Fruit fly (Drosophila melanogaster) whole organism, embryonic: Measurements from ENCODE around the gene CG7483.

Source experiments
- Atf-2 ChIP-seq: fragments of 200-800 bp; sonication (Bioruptor generic); optimal IDR thresholded peaks from 2 replicates; lab custom pipeline; 2016; ENCODE audit warnings: missing biosample characterization, missing genetic modification characterization
- Atf6 ChIP-seq: fragments of 200-800 bp; sonication (Bioruptor generic); IDR thresholded peaks from 2 replicates; pipeline ENCODE4 v1.3.6; 2022; ENCODE audit warnings: missing biosample characterization, missing genetic modification characterization
- Awh ChIP-seq: fragments of 200-800 bp; sonication (Bioruptor generic); IDR thresholded peaks from 2 replicates; pipeline ENCODE4, ENCODE4 v1.3.6; 2022; ENCODE audit warnings: missing biosample characterization, missing genetic modification characterization
- B-H1 ChIP-seq: fragments of 200-800 bp; sonication (Bioruptor generic); IDR thresholded peaks from 3 replicates; pipeline ENCODE4 v1.3.6; 2022; ENCODE audit warnings: missing biosample characterization, missing genetic modification characterization
- CG13287 ChIP-seq: fragments of 200-800 bp; sonication (Bioruptor generic); IDR thresholded peaks from 2 replicates; pipeline ENCODE4 v1.3.6; 2022; ENCODE audit warnings: missing biosample characterization, missing genetic modification characterization; ENCODE audit not compliant: partially characterized antibody
- CG13775 ChIP-seq: fragments of 200-800 bp; sonication (Bioruptor generic); optimal IDR thresholded peaks from 3 replicates; lab custom pipeline; 2017; ENCODE audit warnings: missing biosample characterization, mild to moderate bottlenecking, missing genetic modification characterization
- CG14710 ChIP-seq: fragments of 200-800 bp; sonication (Bioruptor generic); optimal IDR thresholded peaks from 3 replicates; lab custom pipeline; 2019; ENCODE audit warnings: missing biosample characterization, mild to moderate bottlenecking, missing genetic modification characterization, moderate library complexity
- CG15696 ChIP-seq: fragments of 200-800 bp; sonication (Bioruptor generic); optimal IDR thresholded peaks from 2 replicates; lab custom pipeline; 2019; ENCODE audit warnings: missing biosample characterization, mild to moderate bottlenecking, missing genetic modification characterization, moderate library complexity
- CG2120 ChIP-seq: fragments of 200-800 bp; sonication (Bioruptor generic); optimal IDR thresholded peaks from 3 replicates; lab custom pipeline; 2016; ENCODE audit warnings: missing biosample characterization, missing genetic modification characterization
- CG31224 ChIP-seq: fragments of 200-800 bp; sonication (Bioruptor generic); IDR thresholded peaks from 2 replicates; pipeline ENCODE4 v1.3.6; 2022; ENCODE audit warnings: missing biosample characterization, missing genetic modification characterization
- CG31365 ChIP-seq: fragments of 200-800 bp; sonication (Bioruptor generic); optimal IDR thresholded peaks from 2 replicates; lab custom pipeline; 2018; ENCODE audit warnings: missing biosample characterization, mild to moderate bottlenecking, missing genetic modification characterization
- CG3163 ChIP-seq: fragments of 200-800 bp; sonication (Bioruptor generic); optimal IDR thresholded peaks from 3 replicates; lab custom pipeline; 2016; ENCODE audit warnings: missing biosample characterization, missing genetic modification characterization
- CG32767 ChIP-seq: fragments of 200-800 bp; sonication (Bioruptor generic); IDR thresholded peaks from 2 replicates; pipeline ENCODE4 v1.3.6; 2022; ENCODE audit warnings: missing biosample characterization, missing genetic modification characterization
- CG34224 ChIP-seq: fragments of 200-800 bp; sonication (Bioruptor generic); IDR thresholded peaks from 3 replicates; pipeline ENCODE4 v1.3.6; 2022; ENCODE audit warnings: missing biosample characterization, missing genetic modification characterization; ENCODE audit not compliant: partially characterized antibody
- CG42726 ChIP-seq: fragments of 200-800 bp; sonication (Bioruptor generic); IDR thresholded peaks from 2 replicates; pipeline ENCODE4 v1.3.6; 2022; ENCODE audit warnings: missing biosample characterization, missing genetic modification characterization; ENCODE audit not compliant: partially characterized antibody
- CG4730 ChIP-seq: fragments of 200-800 bp; sonication (Bioruptor generic); IDR thresholded peaks from 2 replicates; pipeline ENCODE4 v1.3.6; 2022; ENCODE audit warnings: missing biosample characterization, missing genetic modification characterization
- CG4820 ChIP-seq: fragments of 200-800 bp; sonication (Bioruptor generic); optimal IDR thresholded peaks from 3 replicates; lab custom pipeline; 2016; ENCODE audit warnings: missing biosample characterization, missing genetic modification characterization
- CG6654 ChIP-seq: fragments of 200-800 bp; sonication (Bioruptor generic); optimal IDR thresholded peaks from 2 replicates; lab custom pipeline; 2017; ENCODE audit warnings: missing biosample characterization, mild to moderate bottlenecking, missing genetic modification characterization
- CG6791 ChIP-seq: fragments of 200-800 bp; sonication (Bioruptor generic); IDR thresholded peaks from 3 replicates; pipeline ENCODE4 v1.3.6; 2022; ENCODE audit warnings: missing biosample characterization, missing genetic modification characterization; ENCODE audit not compliant: partially characterized antibody
- CG7357 ChIP-seq: fragments of 200-800 bp; sonication (Bioruptor generic); IDR thresholded peaks from 3 replicates; pipeline ENCODE4 v1.3.6; 2022; ENCODE audit warnings: missing biosample characterization, missing genetic modification characterization
- CG8359 ChIP-seq: fragments of 200-800 bp; sonication (Bioruptor generic); optimal IDR thresholded peaks from 2 replicates; lab custom pipeline; 2017; ENCODE audit warnings: missing biosample characterization, mild to moderate bottlenecking, missing genetic modification characterization, borderline replicate concordance
- D19B ChIP-seq: fragments of 200-800 bp; sonication (Bioruptor generic); optimal IDR thresholded peaks from 2 replicates; lab custom pipeline; 2017; ENCODE audit warnings: missing biosample characterization, mild to moderate bottlenecking, missing genetic modification characterization
- Fer1 ChIP-seq: fragments of 200-800 bp; sonication (Bioruptor generic); optimal IDR thresholded peaks from 2 replicates; lab custom pipeline; 2017; ENCODE audit warnings: missing biosample characterization, mild to moderate bottlenecking, missing genetic modification characterization
- Gug ChIP-seq: fragments of 200-800 bp; sonication (Bioruptor generic); IDR thresholded peaks from 4 replicates; pipeline ENCODE4 v1.3.6; 2022; ENCODE audit warnings: missing biosample characterization, missing genetic modification characterization
- H2.0 ChIP-seq: fragments of 200-800 bp; sonication (Bioruptor generic); IDR thresholded peaks from 2 replicates; pipeline ENCODE4 v1.3.6; 2022; ENCODE audit warnings: missing biosample characterization, missing genetic modification characterization
- HLH54F ChIP-seq: fragments of 200-800 bp; sonication (Bioruptor generic); optimal IDR thresholded peaks from 3 replicates; lab custom pipeline; 2016; ENCODE audit warnings: missing biosample characterization, missing genetic modification characterization
- Hr3 ChIP-seq: fragments of 200-800 bp; sonication (Bioruptor generic); optimal IDR thresholded peaks from 3 replicates; lab custom pipeline; 2016; ENCODE audit warnings: missing biosample characterization, missing genetic modification characterization
- Myb ChIP-seq: fragments of 200-800 bp; sonication (Bioruptor generic); optimal IDR thresholded peaks from 2 replicates; lab custom pipeline; 2016; ENCODE audit warnings: missing biosample characterization, missing genetic modification characterization
- Pdp1 ChIP-seq, 2 experiments: fragments of 200-800 bp; sonication (Bioruptor generic); optimal IDR thresholded peaks; 3 replicates each; lab custom pipeline; 2016; ENCODE audit warnings: missing biosample characterization in 2 of 2, missing genetic modification characterization in 2 of 2, mild to moderate bottlenecking in 1 of 2, moderate library complexity in 1 of 2
- Scr ChIP-seq: fragments of 200-800 bp; sonication (Bioruptor generic); IDR thresholded peaks from 2 replicates; pipeline ENCODE4 v1.3.6; 2022; ENCODE audit warnings: missing biosample characterization, missing genetic modification characterization; ENCODE audit not compliant: partially characterized antibody
- amos ChIP-seq: fragments of 200-800 bp; sonication (Bioruptor generic); IDR thresholded peaks from 2 replicates; pipeline ENCODE4 v1.3.6; 2022; ENCODE audit warnings: missing biosample characterization, missing genetic modification characterization; ENCODE audit not compliant: partially characterized antibody
- aop ChIP-seq: fragments of 200-800 bp; sonication (Bioruptor generic); IDR thresholded peaks from 2 replicates; pipeline ENCODE4 v1.3.6; 2022; ENCODE audit warnings: missing biosample characterization, missing genetic modification characterization
- bbx ChIP-seq: fragments of 200-800 bp; sonication (Bioruptor generic); IDR thresholded peaks from 2 replicates; pipeline ENCODE4 v1.3.6; 2022; ENCODE audit warnings: missing biosample characterization, missing genetic modification characterization; ENCODE audit not compliant: partially characterized antibody
- chif ChIP-seq, 2 experiments: fragments of 200-800 bp; sonication (Bioruptor generic); optimal IDR thresholded peaks; 3 replicates each; lab custom pipeline; 2016; ENCODE audit warnings: missing biosample characterization in 2 of 2, missing genetic modification characterization in 2 of 2
- da ChIP-seq: fragments of 200-800 bp; sonication (Bioruptor generic); optimal IDR thresholded peaks from 2 replicates; lab custom pipeline; 2016; ENCODE audit warnings: missing biosample characterization, missing genetic modification characterization
- dmrt99B ChIP-seq: fragments of 200-800 bp; sonication (Bioruptor generic); optimal IDR thresholded peaks from 2 replicates; lab custom pipeline; 2018; ENCODE audit warnings: missing biosample characterization, mild to moderate bottlenecking, missing genetic modification characterization, moderate library complexity
- gsb ChIP-seq: fragments of 200-800 bp; sonication (Bioruptor generic); IDR thresholded peaks from 2 replicates; pipeline ENCODE4 v1.3.6; 2022; ENCODE audit warnings: missing biosample characterization, missing genetic modification characterization
- gt ChIP-seq: fragments of 200-800 bp; sonication (Bioruptor generic); IDR thresholded peaks from 2 replicates; pipeline ENCODE4 v1.3.6; 2022; ENCODE audit warnings: missing biosample characterization, missing genetic modification characterization
- hb ChIP-seq: fragments of 200-800 bp; sonication (Bioruptor generic); IDR thresholded peaks from 3 replicates; pipeline ENCODE4 v1.3.6; 2022; ENCODE audit warnings: missing biosample characterization, missing genetic modification characterization; ENCODE audit not compliant: partially characterized antibody
- hbn ChIP-seq: fragments of 200-800 bp; sonication (Bioruptor generic); IDR thresholded peaks from 2 replicates; pipeline ENCODE4 v1.3.6; 2022; ENCODE audit warnings: missing biosample characterization, missing genetic modification characterization; ENCODE audit not compliant: partially characterized antibody
- mam ChIP-seq: fragments of 200-800 bp; sonication (Bioruptor generic); optimal IDR thresholded peaks from 3 replicates; lab custom pipeline; 2016; ENCODE audit warnings: missing biosample characterization, missing genetic modification characterization
- mld ChIP-seq: fragments of 200-800 bp; sonication (Bioruptor generic); IDR thresholded peaks from 3 replicates; pipeline ENCODE4 v1.3.6; 2022; ENCODE audit warnings: missing biosample characterization, missing genetic modification characterization; ENCODE audit not compliant: partially characterized antibody
- peb ChIP-seq: fragments of 200-800 bp; sonication (Bioruptor generic); IDR thresholded peaks from 2 replicates; pipeline ENCODE4 v1.3.6; 2022; ENCODE audit warnings: missing biosample characterization, missing genetic modification characterization
- pum ChIP-seq: fragments of 200-800 bp; sonication (Bioruptor generic); optimal IDR thresholded peaks from 2 replicates; lab custom pipeline; 2016; ENCODE audit warnings: missing biosample characterization, missing genetic modification characterization
- ranshi ChIP-seq: fragments of 200-800 bp; sonication (Bioruptor generic); IDR thresholded peaks from 2 replicates; pipeline ENCODE4 v1.3.6; 2022; ENCODE audit warnings: missing biosample characterization, missing genetic modification characterization
- sqz ChIP-seq: fragments of 200-800 bp; sonication (Bioruptor generic); optimal IDR thresholded peaks from 3 replicates; lab custom pipeline; 2018; ENCODE audit warnings: missing biosample characterization, mild to moderate bottlenecking, missing genetic modification characterization
- tll ChIP-seq, 2 experiments: fragments of 200-800 bp in 1 of 2; fragments of >200 bp in 1 of 2; sonication (Bioruptor generic) in 1 of 2; optimal IDR thresholded peaks; 2 replicates each; lab custom pipeline; 2017 to 2019; ENCODE audit warnings: missing biosample characterization in 2 of 2, missing genetic modification characterization in 2 of 2, mild to moderate bottlenecking in 1 of 2, moderate library complexity in 1 of 2
- unc-4 ChIP-seq: fragments of 200-800 bp; sonication (Bioruptor generic); IDR thresholded peaks from 2 replicates; pipeline ENCODE4 v1.3.6; 2022; ENCODE audit warnings: missing biosample characterization, missing genetic modification characterization; ENCODE audit not compliant: partially characterized antibody
- vnd ChIP-seq: fragments of 200-800 bp; sonication (Bioruptor generic); IDR thresholded peaks from 3 replicates; pipeline ENCODE4 v1.3.6; 2022; ENCODE audit warnings: missing biosample characterization, missing genetic modification characterization; ENCODE audit not compliant: partially characterized antibody

Gene CG7483

DNA sequence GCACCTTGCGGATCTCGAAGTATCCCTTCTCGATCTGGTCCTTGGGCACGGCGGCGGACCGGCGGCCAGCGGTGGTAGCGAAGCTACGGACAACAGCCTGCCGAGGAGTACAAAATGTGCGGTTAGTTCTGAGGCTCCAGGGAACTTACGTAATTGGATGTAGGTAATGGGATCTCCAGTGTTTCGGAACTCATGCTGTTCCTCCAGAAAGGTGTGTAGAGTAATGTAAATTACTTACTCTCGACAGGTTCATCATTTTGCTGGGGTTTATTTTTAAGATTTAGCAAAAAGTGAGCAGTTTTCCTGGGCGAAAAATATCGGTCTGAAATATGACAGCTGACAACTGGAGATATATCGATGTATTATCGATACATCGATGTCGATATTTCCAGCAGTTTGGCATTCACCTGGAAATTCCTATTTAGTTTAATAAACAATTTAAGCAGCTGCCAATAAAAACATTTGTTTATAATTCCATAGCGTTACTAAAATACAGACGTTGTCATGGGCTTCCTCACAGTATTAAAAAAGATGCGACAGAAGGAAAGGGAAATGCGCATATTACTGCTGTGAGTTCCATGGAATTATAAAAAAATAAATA is 27.8 kb downstream of the CG7483 start, which contains the start of the genes COX7A and Arl2 (continued):
- TF ChIP-seq Fer1 (peak; percentile 16), H2.0 (GFP tag; lab: Robert Waterston, UW) (no peak), CG14710 (tag; lab: Kevin White, UChicago) (peak; percentile 44), CG2120 (GFP tag; lab: Kevin White, UChicago) (peak; percentile 11), CG42726 (peak; percentile 87; the same call in 1 of the 2 replicates), ranshi (GFP tag; lab: Robert Waterston, UW) (no peak), CG3163 (GFP tag; lab: Kevin White, UChicago) (no peak), Myb (GFP tag; lab: Kevin White, UChicago) (peak; percentile 1), gt (GFP tag; lab: Robert Waterston, UW) (no peak), tll (GFP tag; optimal IDR thresholded peaks at IDR 0.05; lab: Kevin White, UChicago) (no peak), Atf-2 (GFP tag; lab: Kevin White, UChicago) (no peak), CG6791 (GFP tag; lab: Robert Waterston, UW) (peak; percentile 94), da (GFP tag; lab: Kevin White, UChicago) (no peak), CG32767 (GFP tag; lab: Robert Waterston, UW) (no peak), Hr3 (GFP tag; lab: Kevin White, UChicago) (no peak), dmrt99B (tag; lab: Kevin White, UChicago) (no peak), CG8359 (GFP tag; lab: Kevin White, UChicago) (no peak), CG13287 (GFP tag; lab: Robert Waterston, UW) (peak; percentile 96), CG4730 (GFP tag; lab: Robert Waterston, UW) (no peak), Pdp1 (GFP tag; optimal IDR thresholded peaks at IDR 0.05; lab: Kevin White, UChicago) (peak in 1 of 2 experiments; percentile 95), gsb (GFP tag; lab: Robert Waterston, UW) (no peak), pum (GFP tag; lab: Kevin White, UChicago) (no peak), peb (GFP tag; lab: Robert Waterston, UW) (no peak), B-H1 (GFP tag; lab: Robert Waterston, UW) (no peak), chif (GFP tag; optimal IDR thresholded peaks at IDR 0.05; lab: Kevin White, UChicago) (no peak), aop (GFP tag; lab: Robert Waterston, UW) (no peak), Scr (GFP tag; lab: Robert Waterston, UW) (peak; percentile 93), sqz (GFP tag; lab: Kevin White, UChicago) (no peak), D19B (GFP tag; lab: Kevin White, UChicago) (no peak), mam (GFP tag; lab: Kevin White, UChicago) (no peak), Awh (GFP tag; lab: Robert Waterston, UW) (no peak), CG31224 (GFP tag; lab: Robert Waterston, UW) (no peak), hbn (peak; percentile 95), HLH54F (no peak), CG13775 (GFP tag; lab: Kevin White, UChicago) (no peak), CG4820 (GFP tag; lab: Kevin White, UChicago) (no peak), CG6654 (no peak), bbx (GFP tag; lab: Robert Waterston, UW) (peak; percentile 97), CG31365 (tag; lab: Kevin White, UChicago) (peak; percentile 8), CG34224 (peak; percentile 97), hb (GFP tag; lab: Robert Waterston, UW) (peak; percentile 89), unc-4 (GFP tag; lab: Robert Waterston, UW) (peak; percentile 95), amos (GFP tag; lab: Robert Waterston, UW) (peak; percentile 96), CG15696 (tag; lab: Kevin White, UChicago) (no peak), vnd (peak; percentile 92), Atf6 (0 out of 2 replicates have a peak, but pooled peaks have one; percentile 23), mld (GFP tag; lab: Robert Waterston, UW) (peak; percentile 93), CG7357 (no peak), Gug (GFP tag; lab: Robert Waterston, UW) (no peak)
